Worm (Caenorhabditis elegans): ENCODE results near the gene Y66D12A.3.
A peak's percentile ranks its signal among the peaks of the same experiment; 100 is the strongest.

- TF ChIP-seq unc-62 (GFP tag; optimal IDR thresholded peaks at IDR 0.05) (no peak), snpc-4 (tag; optimal IDR thresholded peaks at IDR 0.05) (no peak), nhr-237 (tag; optimal IDR thresholded peaks at IDR 0.05) (peak; percentile 22), tbx-8 (GFP tag; optimal IDR thresholded peaks at IDR 0.05) (no peak), ceh-83 (GFP tag; optimal IDR thresholded peaks at IDR 0.05) (no peak), nhr-12 (tag; optimal IDR thresholded peaks at IDR 0.05) (no peak), pha-4 (tag; optimal IDR thresholded peaks at IDR 0.05) (no peak), lsy-2 (tag; optimal IDR thresholded peaks at IDR 0.05) (peak; percentile 13), mls-2 (tag; optimal IDR thresholded peaks at IDR 0.05) (no peak), mep-1 (tag; optimal IDR thresholded peaks at IDR 0.05) (peak; percentile 51), nhr-76 (tag; optimal IDR thresholded peaks at IDR 0.05) (no peak), unc-39 (tag; optimal IDR thresholded peaks at IDR 0.05) (no peak)
Observed at ce11 chrIII:11565602-11566001, 23.4 kb upstream of the Y66D12A.3 start, which contains the start of gene Y66D12A.10.

All from whole organism, mixed stage, embryonic.